Fruit fly (Drosophila melanogaster): ENCODE data around the gene CG43861.
A peak's percentile ranks its signal among the peaks of the same experiment; 100 is the strongest.

The CG43861 gene

dm6 chr2L:19941352-19941851 is 75.7 kb downstream of the CG43861 start (continued):
- TF ChIP-seq CG4730 (GFP tag; IDR thresholded peaks at IDR 0.05) (peak; percentile 90), dmrt11E (tag; optimal IDR thresholded peaks at IDR 0.05) (peak; percentile 74), Elba2 (GFP tag; optimal IDR thresholded peaks at IDR 0.05) (no peak), CG3726 (GFP tag; IDR thresholded peaks at IDR 0.05) (peak; percentile 71; the same call in 2 of the 3 replicates), Dip3 (GFP tag; optimal IDR thresholded peaks at IDR 0.05) (peak; percentile 85), tgo (GFP tag; IDR thresholded peaks at IDR 0.05) (peak; percentile 94), br (optimal IDR thresholded peaks at IDR 0.05) (no peak), jing (GFP tag; optimal IDR thresholded peaks at IDR 0.05) (peak; percentile 72), CG10565 (GFP tag; optimal IDR thresholded peaks at IDR 0.05) (no peak), Scr (GFP tag; IDR thresholded peaks at IDR 0.05; ENCODE audit: partially characterized antibody) (no peak), Opbp (GFP tag; IDR thresholded peaks at IDR 0.05; ENCODE audit: partially characterized antibody) (no peak), wdn (GFP tag; IDR thresholded peaks at IDR 0.05) (peak; percentile 87), Fer3 (tag; optimal IDR thresholded peaks at IDR 0.05) (peak; percentile 80), NK7.1 (GFP tag; optimal IDR thresholded peaks at IDR 0.05) (peak; percentile 44), HHEX (GFP tag; optimal IDR thresholded peaks at IDR 0.05) (peak; percentile 80), aop (GFP tag; IDR thresholded peaks at IDR 0.05) (peak; percentile 54; the same call in 1 of the 2 replicates), MTF-1 (GFP tag; optimal IDR thresholded peaks at IDR 0.05; ENCODE audit: borderline replicate concordance) (peak; percentile 7), bsh (GFP tag; optimal IDR thresholded peaks at IDR 0.05) (peak; percentile 52 to 87), pum (GFP tag; optimal IDR thresholded peaks at IDR 0.05) (peak; percentile 75), CG6272 (GFP tag; IDR thresholded peaks at IDR 0.05) (peak; percentile 86), inv (GFP tag; IDR thresholded peaks at IDR 0.05; ENCODE audit: partially characterized antibody) (no peak), CG9727 (GFP tag; optimal IDR thresholded peaks at IDR 0.05) (peak; percentile 24), dati (GFP tag; IDR thresholded peaks at IDR 0.05) (0 out of 2 replicates have a peak, but pooled peaks have one; percentile 31), CG7963 (GFP tag; IDR thresholded peaks at IDR 0.05; ENCODE audit: partially characterized antibody) (no peak), CG3838 (GFP tag; optimal IDR thresholded peaks at IDR 0.05) (peak; percentile 64), CG16813 (GFP tag; IDR thresholded peaks at IDR 0.05; ENCODE audit: partially characterized antibody) (no peak), CG12299 (tag; optimal IDR thresholded peaks at IDR 0.05) (peak; percentile 70), Deaf1 (tag; optimal IDR thresholded peaks at IDR 0.05) (peak; percentile 55), CG13123 (GFP tag; optimal IDR thresholded peaks at IDR 0.05) (peak; percentile 69), Dref (GFP tag; IDR thresholded peaks at IDR 0.05) (no peak), klu (GFP tag; IDR thresholded peaks at IDR 0.05) (peak; percentile 97), CHES-1-like (GFP tag; optimal IDR thresholded peaks at IDR 0.05) (peak; percentile 90), fd3F (GFP tag; optimal IDR thresholded peaks at IDR 0.05) (peak; percentile 80), Usf (GFP tag; optimal IDR thresholded peaks at IDR 0.05) (peak; percentile 49), stwl (tag; optimal IDR thresholded peaks at IDR 0.05) (no peak), CG9215 (GFP tag; IDR thresholded peaks at IDR 0.05) (peak; percentile 88), emc (GFP tag; optimal IDR thresholded peaks at IDR 0.05) (no peak), psq (GFP tag; optimal IDR thresholded peaks at IDR 0.05) (no peak), CG1792 (GFP tag; optimal IDR thresholded peaks at IDR 0.05) (no peak), Antp (GFP tag; optimal IDR thresholded peaks at IDR 0.05) (peak; percentile 73), pnt (GFP tag; optimal IDR thresholded peaks at IDR 0.05) (peak; percentile 80), hb (GFP tag; IDR thresholded peaks at IDR 0.05; ENCODE audit: partially characterized antibody) (no peak), CG11085 (GFP tag; IDR thresholded peaks at IDR 0.05) (peak; percentile 80), CG15269 (tag; optimal IDR thresholded peaks at IDR 0.05) (peak; percentile 89), insv (GFP tag; optimal IDR thresholded peaks at IDR 0.05) (peak in 1 of 2 experiments; percentile 11), CG8765 (GFP tag; IDR thresholded peaks at IDR 0.05) (peak; percentile 76), CG2116 (GFP tag; optimal IDR thresholded peaks at IDR 0.05) (peak; percentile 41), dpn (GFP tag; optimal IDR thresholded peaks at IDR 0.05) (peak; percentile 84 to 91), CG8944 (GFP tag; optimal IDR thresholded peaks at IDR 0.05) (peak; percentile 84), jigr1 (GFP tag; IDR thresholded peaks at IDR 0.05) (peak; percentile 70; the same call in 1 of the 3 replicates)

All from whole organism, embryonic.